Worm (Caenorhabditis elegans): Measurements from ENCODE around the gene F37B4.10.

Gene F37B4.10

DNA sequence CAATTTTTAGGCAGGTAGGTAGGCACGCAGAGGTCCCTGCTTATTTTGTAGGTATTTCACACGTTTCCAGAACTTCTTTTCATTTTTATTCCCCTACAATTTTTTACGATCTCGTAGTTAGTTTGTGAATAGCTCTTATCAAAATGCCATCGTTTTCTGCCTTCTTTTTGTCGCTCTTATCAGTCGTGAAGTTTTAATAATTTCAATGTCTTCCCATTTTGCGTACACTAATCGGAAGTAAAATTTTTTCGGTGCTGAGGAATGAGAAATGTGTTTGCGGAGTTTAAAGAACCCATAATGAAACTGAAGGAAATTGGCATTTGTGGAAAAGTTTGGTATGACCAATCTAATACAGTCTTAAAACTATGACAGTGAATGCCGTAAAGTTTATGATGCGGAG is 2.9 kb upstream of the F37B4.10 start:
- no peak for TF ChIP-seq unc-62 (GFP tag; optimal IDR thresholded peaks at IDR 0.05)

DNA sequence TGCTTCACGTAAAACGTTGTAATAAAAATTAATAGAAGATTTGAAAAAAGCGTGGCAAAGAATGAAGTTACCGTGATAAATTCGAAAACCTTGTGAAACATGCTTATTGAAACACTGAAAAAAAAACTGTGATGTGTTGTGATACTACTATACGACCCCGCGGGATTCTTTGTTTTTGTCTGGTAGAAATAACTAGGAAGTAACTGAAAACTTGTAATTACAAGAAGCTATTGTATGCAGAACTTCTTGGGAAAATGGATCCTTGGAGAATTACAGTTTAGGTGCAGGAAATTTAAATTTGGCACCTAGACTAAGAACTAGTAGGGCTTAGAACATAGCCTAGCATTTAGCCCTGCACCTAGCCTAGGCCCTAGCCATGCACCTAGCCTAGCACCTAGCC is 2.4 kb upstream of the F37B4.10 start, which contains the start of gene str-39:
Gene str-39, minus strand, starts transcription at position 101 of the 400 bp plus-strand sequence.
- no peak for TF ChIP-seq unc-62 (GFP tag; optimal IDR thresholded peaks at IDR 0.05)

DNA sequence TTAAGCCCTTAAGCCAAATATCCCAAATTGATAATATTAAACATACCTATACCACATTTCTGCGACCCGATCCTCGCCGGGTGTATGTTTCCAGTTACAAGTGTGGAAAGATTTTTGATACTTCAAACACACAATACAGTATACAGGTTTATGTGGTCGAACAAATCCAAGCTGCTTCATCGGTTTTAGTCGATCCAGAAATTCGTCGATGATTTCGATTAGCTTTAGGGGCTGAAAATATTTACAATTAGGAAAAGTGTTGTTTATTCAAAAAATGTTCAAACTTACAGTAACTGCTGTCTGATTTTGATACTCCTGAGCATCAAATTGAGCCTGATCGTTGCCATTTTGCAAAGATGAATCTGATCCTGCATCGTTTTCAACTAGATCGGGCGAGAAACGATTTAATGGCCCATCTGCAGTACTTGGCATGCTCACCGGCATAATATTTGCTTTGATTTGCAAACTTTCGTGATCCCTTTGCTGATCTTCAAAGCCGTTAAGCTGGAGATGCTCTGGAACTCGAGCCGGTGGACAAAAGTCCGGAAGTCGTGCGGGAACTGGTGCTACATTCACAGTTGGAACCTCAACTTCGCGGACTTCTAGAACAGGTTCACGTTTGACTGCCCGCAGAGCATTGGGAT is 1.1 kb downstream of the F37B4.10 start:
- no peak for TF ChIP-seq unc-62 (GFP tag; optimal IDR thresholded peaks at IDR 0.05)

- no peak for TF ChIP-seq unc-62 (GFP tag; optimal IDR thresholded peaks at IDR 0.05)
Measured at ce11 chrV:2875422-2875821, 2.0 kb downstream of the F37B4.10 start, which contains the start of gene folt-2. Gene folt-2, minus strand, starts transcription at chrV:2875600.

DNA sequence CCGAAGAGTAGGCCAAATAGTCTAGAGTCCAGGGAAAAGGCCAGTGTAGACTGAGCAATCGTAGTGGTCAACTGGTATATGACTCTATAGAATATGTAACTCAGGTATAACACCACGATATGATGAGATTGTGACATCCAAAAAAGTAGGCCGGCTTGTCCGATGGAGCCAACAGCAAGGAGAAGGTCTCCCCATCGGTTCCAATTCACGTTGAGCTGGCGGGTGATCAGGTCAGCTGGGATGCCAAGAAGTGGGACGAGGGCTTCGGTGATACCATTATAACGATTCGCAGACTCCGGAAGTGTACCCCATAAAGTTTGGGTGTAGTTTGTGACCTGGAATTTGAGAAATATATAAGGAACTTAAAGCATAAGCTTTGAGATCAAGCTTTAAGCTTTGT is 4.5 kb downstream of the F37B4.10 start:
- TF ChIP-seq unc-62 (GFP tag; optimal IDR thresholded peaks at IDR 0.05) = no peak

DNA sequence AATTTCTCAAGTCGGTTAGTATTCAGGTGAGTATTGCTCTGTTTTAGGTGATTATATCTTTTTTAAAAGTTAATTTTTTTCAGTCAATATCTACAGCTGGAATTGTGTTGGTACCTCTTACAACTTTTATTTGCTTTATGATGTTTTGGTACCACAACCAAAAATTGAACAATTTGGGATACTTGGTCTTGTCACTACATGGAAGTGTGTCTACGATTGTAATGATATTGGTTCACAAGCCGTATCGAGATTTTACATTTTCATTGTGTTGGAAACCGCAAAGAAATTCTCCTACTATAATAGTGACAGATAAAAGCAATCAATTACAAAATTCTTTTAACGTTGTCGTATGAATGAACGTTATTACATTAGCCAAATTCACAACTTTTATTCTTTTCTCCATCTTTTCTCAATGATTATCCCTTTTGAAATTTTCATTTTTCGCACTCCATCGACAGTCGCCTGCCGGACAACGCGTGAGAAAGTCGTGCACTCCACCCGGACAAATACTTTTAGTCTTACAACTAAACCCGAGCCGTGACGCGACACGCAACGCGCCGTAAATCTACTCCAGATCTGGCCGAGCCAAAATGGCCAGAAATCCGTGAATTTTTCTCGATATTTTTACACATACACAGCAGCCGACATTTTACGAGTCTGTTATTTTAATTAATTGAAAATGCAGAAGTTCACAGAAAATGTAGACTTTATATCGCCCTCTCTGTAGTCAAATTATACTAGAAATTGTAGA is 5.5 kb downstream of the F37B4.10 start:
- no peak for TF ChIP-seq unc-62 (GFP tag; optimal IDR thresholded peaks at IDR 0.05)

- TF ChIP-seq unc-62 (GFP tag; optimal IDR thresholded peaks at IDR 0.05) = no peak
Measured at ce11 chrV:2870127-2870526, 7.3 kb downstream of the F37B4.10 start, which contains the start of gene srh-243. Gene srh-243, plus strand, starts transcription at chrV:2870427.

DNA sequence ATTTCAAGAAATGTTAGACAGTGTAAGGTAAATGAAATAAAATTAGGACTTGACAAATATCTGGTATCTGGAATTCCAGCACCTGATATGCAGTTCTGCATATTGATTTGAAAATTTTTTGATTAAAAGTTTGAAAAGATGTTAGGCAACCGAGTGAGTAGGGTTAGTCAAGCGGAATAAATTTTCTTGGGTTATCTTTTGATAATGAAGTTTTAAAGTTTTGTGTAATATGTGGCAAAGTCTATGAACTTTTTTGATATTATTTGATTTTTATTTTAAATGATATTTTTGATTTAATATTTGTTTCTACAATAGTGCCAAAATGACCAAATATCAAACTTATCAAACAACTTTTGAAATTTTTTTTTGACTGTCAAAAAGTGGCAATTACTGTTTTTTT is 7.9 kb downstream of the F37B4.10 start, which contains the start of gene srh-241:
Gene srh-241, minus strand, starts transcription at position 101 of the 400 bp plus-strand sequence.
- no peak for TF ChIP-seq unc-62 (GFP tag; optimal IDR thresholded peaks at IDR 0.05)

- no peak for TF ChIP-seq unc-62 (GFP tag; optimal IDR thresholded peaks at IDR 0.05)
Measured at ce11 chrV:2864899-2865298, 12.5 kb downstream of the F37B4.10 start, which contains the start of gene srh-240. Gene srh-240, plus strand, starts transcription at chrV:2865199.

DNA sequence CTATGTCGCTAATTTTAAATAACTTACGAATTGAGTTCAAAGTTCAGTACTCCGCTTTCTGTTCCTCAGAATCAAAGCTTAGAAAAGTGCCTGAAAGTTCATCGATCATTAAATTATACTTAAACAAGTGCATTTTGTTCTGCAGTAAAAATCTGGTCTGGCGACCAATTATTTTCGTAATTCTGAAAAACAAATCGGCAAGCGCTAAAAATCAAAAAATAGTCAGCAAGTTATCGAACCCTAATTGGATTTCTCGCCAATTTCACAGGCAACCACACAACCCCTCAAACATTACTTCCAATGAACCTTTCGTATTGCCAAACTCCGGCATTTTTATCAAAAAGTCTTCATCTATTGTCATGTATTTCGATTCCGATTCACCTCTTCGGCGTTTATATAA is 14.4 kb downstream of the F37B4.10 start, which contains the start of gene srh-272:
Gene srh-272, plus strand, starts transcription at position 301 of the 400 bp plus-strand sequence.
- no peak for TF ChIP-seq unc-62 (GFP tag; optimal IDR thresholded peaks at IDR 0.05)

DNA sequence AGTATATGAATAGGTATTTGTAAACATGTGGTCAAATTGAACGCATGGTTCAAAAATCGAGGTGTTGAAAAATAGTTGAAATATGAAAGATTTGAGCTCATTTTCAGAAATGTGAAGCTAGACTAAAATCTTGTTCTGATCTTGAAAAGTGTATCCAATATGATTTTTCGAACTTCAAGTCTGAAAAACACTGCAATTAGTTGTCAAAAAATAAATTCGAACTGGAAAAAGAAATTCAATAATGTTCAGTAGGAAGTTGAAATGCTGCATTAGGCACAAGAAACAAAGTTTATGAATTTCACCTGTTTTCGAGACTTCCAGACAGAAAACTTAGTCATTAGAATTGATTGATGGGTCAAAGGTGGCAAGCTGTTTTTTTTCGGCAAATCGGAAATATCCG is 15.9 kb downstream of the F37B4.10 start, which contains the start of gene srh-270:
Gene srh-270, minus strand, starts transcription at position 101 of the 400 bp plus-strand sequence.
- no peak for TF ChIP-seq unc-62 (GFP tag; optimal IDR thresholded peaks at IDR 0.05)

- no peak for TF ChIP-seq unc-62 (GFP tag; optimal IDR thresholded peaks at IDR 0.05)
Measured at ce11 chrV:2859738-2860137, 17.7 kb downstream of the F37B4.10 start, which contains the start of gene srj-54. Gene srj-54, minus strand, starts transcription at chrV:2859838.

DNA sequence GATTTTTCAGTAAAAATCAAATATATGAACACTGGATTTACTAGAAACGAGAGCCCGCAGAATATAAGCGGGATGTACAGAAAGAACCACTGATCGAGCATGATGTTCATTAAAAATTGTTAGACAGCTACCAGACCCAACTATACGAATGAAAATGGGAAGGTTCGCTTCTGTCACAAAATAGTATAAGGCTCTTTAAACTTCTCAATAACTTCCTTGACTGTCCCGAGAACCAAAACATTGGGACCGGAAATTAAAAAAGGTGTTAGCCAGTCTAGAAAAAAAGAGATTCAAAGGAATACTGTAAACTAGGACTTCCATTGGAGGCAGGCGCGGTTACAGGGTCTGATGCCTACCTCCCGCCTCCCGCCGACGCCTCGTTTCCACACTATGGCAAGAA is 19.6 kb downstream of the F37B4.10 start, which contains the start of gene srj-55:
Gene srj-55, minus strand, starts transcription at position 101 of the 400 bp plus-strand sequence.
- TF ChIP-seq unc-62 (GFP tag; optimal IDR thresholded peaks at IDR 0.05) = no peak

DNA sequence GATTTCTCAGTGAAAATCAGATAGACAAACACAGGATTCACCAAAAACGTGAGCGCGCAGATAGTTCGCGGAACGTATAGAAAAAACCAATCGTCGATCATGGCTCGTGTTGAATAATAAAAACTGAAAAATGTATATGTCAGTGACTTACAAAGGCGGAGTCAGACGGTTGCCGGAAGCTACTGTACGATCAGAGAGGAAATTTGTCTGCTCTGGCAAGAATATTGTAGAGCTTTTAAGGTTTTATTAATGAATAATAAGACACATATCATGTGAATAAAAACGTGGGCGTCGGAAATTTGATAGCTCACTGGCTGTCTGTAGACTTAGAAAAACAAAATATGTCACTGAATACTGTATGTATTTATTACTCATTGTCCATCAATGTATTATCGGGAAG is 21.9 kb downstream of the F37B4.10 start, which contains the start of gene srj-57:
Gene srj-57, minus strand, starts transcription at position 101 of the 400 bp plus-strand sequence.
- no peak for TF ChIP-seq unc-62 (GFP tag; optimal IDR thresholded peaks at IDR 0.05)

ce11 chrV:2849071-2849470 is 28.3 kb downstream of the F37B4.10 start, which contains the start of gene ugt-53:
Gene ugt-53, plus strand, starts transcription at chrV:2849343.
- TF ChIP-seq unc-62 (GFP tag; optimal IDR thresholded peaks at IDR 0.05) = no peak

DNA sequence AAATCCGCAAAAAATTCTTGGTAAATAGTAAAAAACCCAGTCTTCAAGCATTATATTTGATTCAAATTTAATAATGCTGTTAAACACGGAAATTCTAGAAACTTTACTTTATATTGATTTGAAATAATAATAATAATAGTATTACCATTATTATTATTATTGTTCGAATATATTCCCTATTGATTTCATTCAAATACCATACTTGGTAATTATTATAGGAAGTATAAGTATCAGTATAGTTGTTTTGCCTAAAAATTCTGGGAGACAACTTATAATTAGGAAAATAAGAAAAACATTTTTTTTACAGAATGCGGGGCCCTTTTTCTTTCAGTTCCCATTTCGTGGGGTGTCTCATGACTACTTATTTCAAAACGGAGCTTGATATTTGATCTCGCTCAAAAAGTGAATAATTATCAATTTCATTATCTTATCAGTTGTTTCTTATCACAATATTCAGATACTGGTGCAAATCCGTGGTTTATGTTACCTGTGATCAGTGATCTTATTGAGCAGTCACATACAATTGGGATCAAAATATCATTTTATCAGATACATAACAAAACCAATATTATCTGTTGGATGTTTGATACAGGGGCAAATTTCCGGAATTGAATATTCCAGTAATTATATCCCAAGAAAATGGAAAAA is 29.0 kb downstream of the F37B4.10 start, which contains the start of gene srj-49:
Gene srj-49, minus strand, starts transcription at position 51 of the 648 bp plus-strand sequence.
- no peak for TF ChIP-seq unc-62 (GFP tag; optimal IDR thresholded peaks at IDR 0.05)
